Worm (Caenorhabditis elegans) whole organism, early embryonic: Measurements from ENCODE around the gene ZC317.7.

ENCODE experiments used
- aly-1 ChIP-seq: sonication (generic microtip); optimal IDR thresholded peaks from 2 replicates; lab custom pipeline; 2016; ENCODE audit warnings: missing genetic modification characterization, missing compliant biosample characterization
- ama-1 ChIP-seq: fragments of 150-350 bp; optimal IDR thresholded peaks from 2 replicates; lab custom pipeline; 2014

DNA sequence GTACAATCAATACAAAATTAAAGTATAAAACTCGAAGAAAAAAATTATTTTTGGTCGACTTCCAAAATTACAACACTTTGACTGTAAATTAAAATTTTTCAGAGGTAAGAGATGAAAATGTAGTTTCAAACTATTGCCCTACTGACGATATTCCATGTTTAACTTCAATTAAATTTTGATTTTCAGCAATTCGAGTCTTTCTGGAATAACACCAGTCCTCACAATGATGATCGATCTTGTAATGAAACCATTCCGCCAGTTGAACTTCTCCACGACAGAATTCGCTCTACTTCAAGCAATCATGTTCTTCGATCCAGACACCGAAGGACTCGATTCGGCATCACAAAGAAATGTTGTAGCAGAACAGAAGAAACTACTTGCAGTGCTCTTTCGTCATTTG is 38.3 kb upstream of the ZC317.7 start:
- TF ChIP-seq aly-1 (tag; lab: Kevin White, UChicago) (no peak), ama-1 (lab: Kevin White, UChicago) (no peak)
